Fruit fly (Drosophila melanogaster): ENCODE measurements around the gene Regnase-1.

Regnase-1 gene

dm6 chr3R:19999474-19999873 lies 36.4 kb downstream of the Regnase-1 start (continued):
- TF ChIP-seq Atf-2 (GFP tag; optimal IDR thresholded peaks at IDR 0.05), result no peak
- TF ChIP-seq CG9609 (GFP tag; optimal IDR thresholded peaks at IDR 0.05), result no peak
- TF ChIP-seq Tbp (GFP tag; optimal IDR thresholded peaks at IDR 0.05), result no peak
- TF ChIP-seq CG6654 (GFP tag; optimal IDR thresholded peaks at IDR 0.05), result peak; percentile 43
- TF ChIP-seq D19A (tag; optimal IDR thresholded peaks at IDR 0.05), result peak; percentile 84
- peak; percentile 45; the same call in 1 of the 4 replicates for TF ChIP-seq Gug (GFP tag; IDR thresholded peaks at IDR 0.05)
- peak; percentile 85 for TF ChIP-seq Fer1 (GFP tag; optimal IDR thresholded peaks at IDR 0.05)
- peak; percentile 39 for TF ChIP-seq Bteb2 (GFP tag; optimal IDR thresholded peaks at IDR 0.05)
- TF ChIP-seq CG31365 (tag; optimal IDR thresholded peaks at IDR 0.05), result no peak
- 0 out of 3 replicates have a peak, but pooled peaks have one; percentile 53 for TF ChIP-seq ase (GFP tag; IDR thresholded peaks at IDR 0.05)
- peak; percentile 87 for TF ChIP-seq lmd (GFP tag; IDR thresholded peaks at IDR 0.05)
- no peak for TF ChIP-seq Hey (tag; optimal IDR thresholded peaks at IDR 0.05)
- 0 out of 2 replicates have a peak, but pooled peaks have one; percentile 36 for TF ChIP-seq Taf1 (GFP tag; IDR thresholded peaks at IDR 0.05)
- peak; percentile 55 for TF ChIP-seq Med (GFP tag)
- peak; percentile 73 for TF ChIP-seq Chrac-16 (GFP tag; optimal IDR thresholded peaks at IDR 0.05)
- peak; percentile 42; the same call in 1 of the 2 replicates for TF ChIP-seq cas (GFP tag; IDR thresholded peaks at IDR 0.05)
- TF ChIP-seq abd-A (tag; optimal IDR thresholded peaks at IDR 0.05), result peak; percentile 30
- TF ChIP-seq NfI (GFP tag; optimal IDR thresholded peaks at IDR 0.05), result peak; percentile 67
- TF ChIP-seq Meics (GFP tag; optimal IDR thresholded peaks at IDR 0.05), result peak; percentile 78
- peak; percentile 22 for TF ChIP-seq CG10274 (GFP tag; optimal IDR thresholded peaks at IDR 0.05)
- no peak for TF ChIP-seq grn (GFP tag; optimal IDR thresholded peaks at IDR 0.05)
- no peak for TF ChIP-seq unc-4 (GFP tag; IDR thresholded peaks at IDR 0.05; ENCODE audit: partially characterized antibody)
- peak; percentile 21 for TF ChIP-seq CG15073 (GFP tag; optimal IDR thresholded peaks at IDR 0.05)
- TF ChIP-seq GATAe (GFP tag; conservative IDR thresholded peaks at IDR 0.05), result no peak
- TF ChIP-seq CG8388 (GFP tag; optimal IDR thresholded peaks at IDR 0.05), result peak; percentile 88
- TF ChIP-seq CG14014 (GFP tag; IDR thresholded peaks at IDR 0.05), result peak; percentile 78
- TF ChIP-seq pan (optimal IDR thresholded peaks at IDR 0.05), result no peak
- TF ChIP-seq pan (GFP tag; optimal IDR thresholded peaks at IDR 0.05 in 1 of 2, IDR thresholded peaks at IDR 0.05 in 1 of 2), result peak in 1 of 2 experiments; percentile 90
- TF ChIP-seq gsb (GFP tag; IDR thresholded peaks at IDR 0.05), result peak; percentile 46; the same call in 1 of the 2 replicates
- peak; percentile 42; the same call in 2 of the 3 replicates for TF ChIP-seq croc (GFP tag; conservative IDR thresholded peaks at IDR 0.05)
- peak; percentile 42; the same call in 1 of the 2 replicates for TF ChIP-seq bowl (GFP tag; IDR thresholded peaks at IDR 0.05)
- TF ChIP-seq org-1 (GFP tag; optimal IDR thresholded peaks at IDR 0.05), result peak; percentile 66
- peak; percentile 11 for TF ChIP-seq cato (GFP tag; optimal IDR thresholded peaks at IDR 0.05; ENCODE audit: borderline replicate concordance)
- TF ChIP-seq tap (tag; optimal IDR thresholded peaks at IDR 0.05), result peak; percentile 91
- TF ChIP-seq E2f1 (GFP tag; IDR thresholded peaks at IDR 0.05), result peak; percentile 80
- TF ChIP-seq MBD-R2 (GFP tag; IDR thresholded peaks at IDR 0.05), result peak; percentile 35; the same call in 1 of the 2 replicates
- TF ChIP-seq tio (GFP tag; optimal IDR thresholded peaks at IDR 0.05), result peak; percentile 59
- peak; percentile 65 for TF ChIP-seq bcd (GFP tag; optimal IDR thresholded peaks at IDR 0.05)
- TF ChIP-seq CG11723 (GFP tag; optimal IDR thresholded peaks at IDR 0.05), result peak; percentile 8
- no peak for TF ChIP-seq CG6791 (GFP tag; IDR thresholded peaks at IDR 0.05; ENCODE audit: partially characterized antibody)
- TF ChIP-seq chn (GFP tag; optimal IDR thresholded peaks at IDR 0.05), result peak; percentile 19
- TF ChIP-seq NC2β (GFP tag; optimal IDR thresholded peaks at IDR 0.05), result no peak
- peak; percentile 57; the same call in 1 of the 2 replicates for TF ChIP-seq CG6272 (GFP tag; IDR thresholded peaks at IDR 0.05)
- peak; percentile 77 for TF ChIP-seq peb (GFP tag; IDR thresholded peaks at IDR 0.05)
- no peak for TF ChIP-seq dimm (GFP tag; IDR thresholded peaks at IDR 0.05)
- 0 out of 2 replicates have a peak, but pooled peaks have one; percentile 24 for TF ChIP-seq sens-2 (GFP tag; IDR thresholded peaks at IDR 0.05)
- TF ChIP-seq Jarid2 (GFP tag; optimal IDR thresholded peaks at IDR 0.05), result peak; percentile 28
- TF ChIP-seq tx (GFP tag; optimal IDR thresholded peaks at IDR 0.05), result no peak
- peak; percentile 79 for TF ChIP-seq CG15601 (tag; optimal IDR thresholded peaks at IDR 0.05)
- TF ChIP-seq Fer3 (tag; optimal IDR thresholded peaks at IDR 0.05), result peak; percentile 84
- no peak for TF ChIP-seq emc (GFP tag; optimal IDR thresholded peaks at IDR 0.05)
